Worm (Caenorhabditis elegans) whole organism, young adult: ENCODE data around the gene sec-6.
"Not testable (repeated sequence)": the region's sequence is repeated elsewhere in the genome, so short reads cannot be mapped to it uniquely, and the experiment has no call there.

ENCODE experiments used
- B0019.2 ChIP-seq: fragments of 200-800 bp; sonication (Bioruptor generic); conservative IDR thresholded peaks from 2 replicates; pipeline ENCODE4 v1.3.6; 2022; ENCODE audit warnings: missing genetic modification reagents, missing genetic modification characterization, missing compliant biosample characterization
- C06A6.2 ChIP-seq: fragments of 200-800 bp; sonication (Bioruptor generic); conservative IDR thresholded peaks from 2 replicates; pipeline ENCODE4 v1.3.6; 2022; ENCODE audit warnings: missing genetic modification characterization, missing compliant biosample characterization
- C17E4.6 ChIP-seq: fragments of 200-800 bp; sonication (Bioruptor generic); IDR thresholded peaks from 2 replicates; pipeline ENCODE4 v1.3.6; 2022; ENCODE audit warnings: missing genetic modification reagents, missing genetic modification characterization, missing compliant biosample characterization
- D2030.7 ChIP-seq: fragments of 200-800 bp; sonication (Bioruptor generic); IDR thresholded peaks from 2 replicates; pipeline ENCODE4 v1.3.6; 2022; ENCODE audit warnings: missing genetic modification reagents, missing genetic modification characterization, missing compliant biosample characterization
- F33H1.4 ChIP-seq: fragments of 200-800 bp; sonication (Bioruptor generic); IDR thresholded peaks from 2 replicates; pipeline ENCODE4 v1.3.6; 2022; ENCODE audit warnings: missing genetic modification reagents, missing genetic modification characterization, missing compliant biosample characterization
- K11D2.4 ChIP-seq: fragments of 200-800 bp; sonication (Bioruptor generic); IDR thresholded peaks from 2 replicates; pipeline ENCODE4 v1.3.6; 2022; ENCODE audit warnings: missing genetic modification reagents, missing genetic modification characterization, missing compliant biosample characterization
- Y53G8AR.9 ChIP-seq: fragments of 200-800 bp; sonication (Bioruptor generic); conservative IDR thresholded peaks from 2 replicates; pipeline ENCODE4 v1.3.6; 2022; ENCODE audit warnings: missing genetic modification reagents, missing genetic modification characterization, missing compliant biosample characterization
- Y56A3A.18 ChIP-seq: fragments of 200-800 bp; sonication (Bioruptor generic); IDR thresholded peaks from 2 replicates; pipeline ENCODE4 v1.3.6; 2022; ENCODE audit warnings: missing genetic modification reagents, missing genetic modification characterization, missing compliant biosample characterization
- Y67H2A.10 ChIP-seq: fragments of 200-800 bp; sonication (Bioruptor generic); conservative IDR thresholded peaks from 2 replicates; pipeline ENCODE4 v1.3.6; 2022; ENCODE audit warnings: missing genetic modification reagents, missing genetic modification characterization, missing compliant biosample characterization
- Y79H2A.3 ChIP-seq: fragments of 200-800 bp; sonication (Bioruptor generic); conservative IDR thresholded peaks from 2 replicates; pipeline ENCODE4 v1.3.6; 2022; ENCODE audit warnings: missing genetic modification reagents, missing genetic modification characterization, missing compliant biosample characterization
- Y95B8A.8 ChIP-seq: fragments of 200-800 bp; sonication (Bioruptor generic); IDR thresholded peaks from 2 replicates; pipeline ENCODE4 v1.3.6; 2022; ENCODE audit warnings: missing genetic modification reagents, missing genetic modification characterization, missing compliant biosample characterization
- aptf-3 ChIP-seq: fragments of 200-800 bp; sonication (Bioruptor generic); IDR thresholded peaks from 2 replicates; pipeline ENCODE4 v1.3.6; 2022; ENCODE audit warnings: missing genetic modification characterization, missing compliant biosample characterization
- attf-3 ChIP-seq: fragments of 200-800 bp; sonication (Bioruptor generic); conservative IDR thresholded peaks from 2 replicates; pipeline ENCODE4 v1.3.6; 2022; ENCODE audit warnings: missing genetic modification reagents, missing genetic modification characterization, missing compliant biosample characterization
- attf-5 ChIP-seq: fragments of 200-800 bp; sonication (Bioruptor generic); optimal IDR thresholded peaks from 2 replicates; lab custom pipeline; 2018; ENCODE audit warnings: mild to moderate bottlenecking, missing genetic modification characterization, missing compliant biosample characterization
- attf-6 ChIP-seq: fragments of 200-800 bp; sonication (Bioruptor generic); IDR thresholded peaks from 2 replicates; pipeline ENCODE4 v1.3.6; 2022; ENCODE audit warnings: missing genetic modification reagents, missing genetic modification characterization, missing compliant biosample characterization
- bed-2 ChIP-seq: fragments of 200-800 bp; sonication (Bioruptor generic); IDR thresholded peaks from 2 replicates; pipeline ENCODE4 v1.3.6; 2022; ENCODE audit warnings: missing genetic modification reagents, missing genetic modification characterization, missing compliant biosample characterization
- cebp-1 ChIP-seq, 2 experiments: fragments of 200-800 bp in 1 of 2; sonication (Bioruptor generic) in 1 of 2; sonication (generic microtip) in 1 of 2; IDR thresholded peaks in 1 of 2; optimal IDR thresholded peaks in 1 of 2; 2 replicates each; pipeline versions ENCODE4 v1.3.6 to Lab custom; 2017 to 2022; ENCODE audit warnings: missing compliant biosample characterization in 2 of 2, missing genetic modification characterization in 2 of 2, mild to moderate bottlenecking in 1 of 2, missing genetic modification reagents in 1 of 2, moderate library complexity in 1 of 2
- ceh-100 ChIP-seq: fragments of 200-800 bp; sonication (Bioruptor generic); IDR thresholded peaks from 2 replicates; pipeline ENCODE4 v1.3.6; 2022; ENCODE audit warnings: missing genetic modification reagents, missing genetic modification characterization, missing compliant biosample characterization
- dox-1 ChIP-seq: fragments of 200-800 bp; sonication (Bioruptor generic); IDR thresholded peaks from 2 replicates; pipeline ENCODE4 v1.3.6; 2022; ENCODE audit warnings: missing genetic modification reagents, missing genetic modification characterization, missing compliant biosample characterization
- dpl-1 ChIP-seq: fragments of 150-350 bp; optimal IDR thresholded peaks from 2 replicates; lab custom pipeline; 2014; ENCODE audit warnings: missing biosample characterization, missing genetic modification reagents, missing genetic modification characterization
- efl-1 ChIP-seq: fragments of 150-350 bp; optimal IDR thresholded peaks from 2 replicates; lab custom pipeline; 2014; ENCODE audit warnings: missing biosample characterization, missing genetic modification reagents, missing genetic modification characterization
- egl-18 ChIP-seq: fragments of 200-800 bp; sonication (Bioruptor generic); IDR thresholded peaks from 2 replicates; pipeline ENCODE4 v1.3.6; 2022; ENCODE audit warnings: missing genetic modification reagents, missing genetic modification characterization, missing compliant biosample characterization
- egl-44 ChIP-seq: fragments of 200-800 bp; sonication (Bioruptor generic); IDR thresholded peaks from 2 replicates; pipeline ENCODE4 v1.3.6; 2022; ENCODE audit warnings: missing genetic modification reagents, missing genetic modification characterization, missing compliant biosample characterization
- egrh-3 ChIP-seq: fragments of 200-800 bp; sonication (Bioruptor generic); IDR thresholded peaks from 2 replicates; pipeline ENCODE4 v1.3.6; 2022; ENCODE audit warnings: missing genetic modification reagents, missing genetic modification characterization, missing compliant biosample characterization
- hmg-1.2 ChIP-seq: fragments of 200-800 bp; sonication (Bioruptor generic); IDR thresholded peaks from 2 replicates; pipeline ENCODE4 v1.3.6; 2022; ENCODE audit warnings: missing genetic modification reagents, missing genetic modification characterization, missing compliant biosample characterization
- hmg-20 ChIP-seq: fragments of 200-800 bp; sonication (Bioruptor generic); IDR thresholded peaks from 2 replicates; pipeline ENCODE4 v1.3.6; 2022; ENCODE audit warnings: missing genetic modification reagents, missing genetic modification characterization, missing compliant biosample characterization
- hsf-1 ChIP-seq: fragments of 200-800 bp; sonication (Bioruptor generic); IDR thresholded peaks from 2 replicates; pipeline ENCODE4 v1.3.6; 2022; ENCODE audit warnings: missing genetic modification reagents, missing genetic modification characterization, missing compliant biosample characterization
- let-526 ChIP-seq: fragments of 200-800 bp; sonication (Bioruptor generic); IDR thresholded peaks from 2 replicates; pipeline ENCODE4 v1.3.6; 2022; ENCODE audit warnings: missing genetic modification reagents, missing genetic modification characterization, missing compliant biosample characterization
- lin-26 ChIP-seq: fragments of 200-800 bp; sonication (Bioruptor generic); IDR thresholded peaks from 2 replicates; pipeline ENCODE4 v1.3.6; 2022; ENCODE audit warnings: missing genetic modification reagents, missing genetic modification characterization, missing compliant biosample characterization
- lin-35 ChIP-seq, 3 experiments: fragments of 150-350 bp in 2 of 3; sonication (generic microtip) in 1 of 3; optimal IDR thresholded peaks; 2 replicates each; lab custom pipeline; 2014 to 2018; ENCODE audit warnings: missing biosample characterization in 3 of 3, missing genetic modification characterization in 3 of 3, missing genetic modification reagents in 3 of 3
- lin-40 ChIP-seq: sonication (generic microtip); optimal IDR thresholded peaks from 2 replicates; lab custom pipeline; 2016; ENCODE audit warnings: missing genetic modification characterization, mild to moderate bottlenecking, missing compliant biosample characterization, missing genotype, missing genetic modification reagents
- lin-54 ChIP-seq: fragments of 200-800 bp; sonication (Bioruptor generic); optimal IDR thresholded peaks from 2 replicates; lab custom pipeline; 2018; ENCODE audit warnings: mild to moderate bottlenecking, missing genetic modification characterization, missing compliant biosample characterization
- lir-1 ChIP-seq: fragments of 200-800 bp; sonication (Bioruptor generic); conservative IDR thresholded peaks from 2 replicates; pipeline ENCODE4 v1.3.6; 2022; ENCODE audit warnings: missing genetic modification reagents, missing genetic modification characterization, missing compliant biosample characterization
- lsl-1 ChIP-seq: fragments of 200-800 bp; sonication (Bioruptor generic); optimal IDR thresholded peaks from 2 replicates; lab custom pipeline; 2018; ENCODE audit warnings: mild to moderate bottlenecking, missing genetic modification characterization, moderate library complexity, missing compliant biosample characterization
- madf-3 ChIP-seq: fragments of 200-800 bp; sonication (Bioruptor generic); IDR thresholded peaks from 2 replicates; pipeline ENCODE4 v1.3.6; 2022; ENCODE audit warnings: missing genetic modification reagents, missing genetic modification characterization, missing compliant biosample characterization
- madf-6 ChIP-seq: fragments of 200-800 bp; sonication (Bioruptor generic); IDR thresholded peaks from 2 replicates; pipeline ENCODE4 v1.3.6; 2022; ENCODE audit warnings: missing genetic modification reagents, missing genetic modification characterization, missing compliant biosample characterization
- madf-8 ChIP-seq: fragments of 200-800 bp; sonication (Bioruptor generic); conservative IDR thresholded peaks from 2 replicates; pipeline ENCODE4 v1.3.6; 2022; ENCODE audit warnings: missing genetic modification reagents, missing genetic modification characterization, missing compliant biosample characterization
- mcd-1 ChIP-seq: fragments of 200-800 bp; sonication (Bioruptor generic); IDR thresholded peaks from 2 replicates; pipeline ENCODE4 v1.3.6; 2022; ENCODE audit warnings: missing genetic modification reagents, missing genetic modification characterization, missing compliant biosample characterization
- nhr-80 ChIP-seq: sonication (generic microtip); optimal IDR thresholded peaks from 2 replicates; lab custom pipeline; 2016; ENCODE audit warnings: missing genetic modification characterization, missing compliant biosample characterization
- pbrm-1 ChIP-seq: fragments of 200-800 bp; sonication (Bioruptor generic); IDR thresholded peaks from 2 replicates; pipeline ENCODE4 v1.3.6; 2022; ENCODE audit warnings: missing genetic modification reagents, missing genetic modification characterization, missing compliant biosample characterization
- rcor-1 ChIP-seq: fragments of 200-800 bp; sonication (Bioruptor generic); IDR thresholded peaks from 2 replicates; pipeline ENCODE4 v1.3.6; 2022; ENCODE audit warnings: missing genetic modification reagents, missing genetic modification characterization, missing compliant biosample characterization
- snpc-4 ChIP-seq, 5 experiments: fragments of 150-350 bp in 1 of 5; sonication (generic microtip) in 4 of 5; optimal IDR thresholded peaks; 2 replicates each; lab custom pipeline; 2014 to 2018; ENCODE audit warnings: missing genetic modification characterization in 5 of 5, missing biosample characterization in 3 of 5, antibody characterized with exemption in 2 of 5, mild to moderate bottlenecking in 2 of 5, missing compliant biosample characterization in 2 of 5, missing genotype in 2 of 5, moderate library complexity in 2 of 5, missing genetic modification reagents in 1 of 5
- tbp1 ChIP-seq: fragments of 200-800 bp; sonication (Bioruptor generic); optimal IDR thresholded peaks from 2 replicates; lab custom pipeline; 2018; ENCODE audit warnings: mild to moderate bottlenecking, missing genetic modification characterization, missing compliant biosample characterization
- ztf-18 ChIP-seq: sonication (generic microtip); optimal IDR thresholded peaks from 2 replicates; lab custom pipeline; 2016; ENCODE audit warnings: missing genotype, mild to moderate bottlenecking, missing genetic modification characterization, missing compliant biosample characterization
- ztf-25 ChIP-seq: fragments of 200-800 bp; sonication (Bioruptor generic); IDR thresholded peaks from 2 replicates; pipeline ENCODE4 v1.3.6; 2022; ENCODE audit warnings: missing genetic modification reagents, missing genetic modification characterization, missing compliant biosample characterization
- ztf-28 ChIP-seq: fragments of 200-800 bp; sonication (Bioruptor generic); IDR thresholded peaks from 2 replicates; pipeline ENCODE4 v1.3.6; 2022; ENCODE audit warnings: missing genetic modification reagents, missing genetic modification characterization, missing compliant biosample characterization

sec-6 gene

ce11 chrII:5346350-5346749 is 13.0 kb upstream of the sec-6 start:
- peak; percentile 77; the same call in 1 of the 2 replicates for TF ChIP-seq Y53G8AR.9 (GFP tag; lab: Robert Waterston, UW)
- peak; percentile 67; the same call in 1 of the 2 replicates for TF ChIP-seq bed-2 (GFP tag; lab: Robert Waterston, UW)
- TF ChIP-seq nhr-80 (tag; lab: Kevin White, UChicago) = peak; percentile 1
- peak; percentile 96 for TF ChIP-seq pbrm-1 (GFP tag; lab: Robert Waterston, UW)
- peak; percentile 57; the same call in 1 of the 2 replicates for TF ChIP-seq lir-1
- peak; percentile 72 for TF ChIP-seq attf-5 (GFP tag; lab: Kevin White, UChicago)
- TF ChIP-seq egl-18 = 0 out of 2 replicates have a peak, but pooled peaks have one; percentile 25
- peak; percentile 63 for TF ChIP-seq lsl-1 (GFP tag; lab: Kevin White, UChicago)
- TF ChIP-seq Y67H2A.10 (GFP tag; lab: Robert Waterston, UW) = peak; percentile 63; the same call in 1 of the 2 replicates
- TF ChIP-seq ztf-25 (GFP tag; lab: Robert Waterston, UW) = peak; percentile 75; the same call in 1 of the 2 replicates
- peak; percentile 73 for TF ChIP-seq egrh-3
- TF ChIP-seq aptf-3 (GFP tag; lab: Robert Waterston, UW) = 0 out of 2 replicates have a peak, but pooled peaks have one; percentile 14
- peak; percentile 66 for TF ChIP-seq hmg-20 (GFP tag; lab: Robert Waterston, UW)
- TF ChIP-seq attf-3 (GFP tag; lab: Robert Waterston, UW) = peak; percentile 74
- not testable (repeated sequence) for TF ChIP-seq snpc-4 (GFP tag; optimal IDR thresholded peaks at IDR 0.05; lab: Kevin White, UChicago)
- peak in 1 of 4 experiments; percentile 36 for TF ChIP-seq snpc-4 (tag; optimal IDR thresholded peaks at IDR 0.05; lab: Kevin White, UChicago)
- peak; percentile 99 for TF ChIP-seq mcd-1 (GFP tag; lab: Robert Waterston, UW)
- peak; percentile 94 for TF ChIP-seq ceh-100
- TF ChIP-seq attf-6 (GFP tag; lab: Robert Waterston, UW) = peak; percentile 57; the same call in 1 of the 2 replicates
- peak; percentile 100 for TF ChIP-seq C06A6.2
- TF ChIP-seq lin-40 = peak; percentile 37
- peak; percentile 89 for TF ChIP-seq lin-54 (GFP tag; lab: Kevin White, UChicago)
- peak; percentile 58 for TF ChIP-seq madf-8 (GFP tag; lab: Robert Waterston, UW)
- TF ChIP-seq tbp1 (GFP tag; lab: Kevin White, UChicago) = peak; percentile 16
- TF ChIP-seq dpl-1 (GFP tag; lab: Kevin White, UChicago) = peak; percentile 55
- TF ChIP-seq madf-3 (GFP tag; lab: Robert Waterston, UW) = 0 out of 2 replicates have a peak, but pooled peaks have one; percentile 70
- TF ChIP-seq rcor-1 (GFP tag; lab: Robert Waterston, UW) = peak; percentile 88
- TF ChIP-seq efl-1 (GFP tag; lab: Kevin White, UChicago) = peak; percentile 53
- peak; percentile 82 for TF ChIP-seq madf-6 (GFP tag; lab: Robert Waterston, UW)
- peak; percentile 83 for TF ChIP-seq cebp-1 (GFP tag; IDR thresholded peaks at IDR 0.05; lab: Robert Waterston, UW)
- peak; percentile 46 for TF ChIP-seq cebp-1 (tag; optimal IDR thresholded peaks at IDR 0.05; lab: Kevin White, UChicago)
- peak; percentile 92 for TF ChIP-seq ztf-28 (GFP tag; lab: Robert Waterston, UW)
- peak; percentile 69; the same call in 1 of the 2 replicates for TF ChIP-seq hsf-1 (GFP tag; lab: Robert Waterston, UW)
- peak; percentile 78 for TF ChIP-seq B0019.2 (GFP tag; lab: Robert Waterston, UW)
- peak; percentile 70 for TF ChIP-seq F33H1.4
- peak; percentile 91 for TF ChIP-seq Y56A3A.18 (GFP tag; lab: Robert Waterston, UW)
- peak; percentile 74; the same call in 1 of the 2 replicates for TF ChIP-seq Y79H2A.3
- peak; percentile 90 for TF ChIP-seq D2030.7 (GFP tag; lab: Robert Waterston, UW)
- peak; percentile 11 for TF ChIP-seq ztf-18
- TF ChIP-seq egl-44 = peak; percentile 74
- TF ChIP-seq let-526 = peak; percentile 89
- TF ChIP-seq Y95B8A.8 (GFP tag; lab: Robert Waterston, UW) = peak; percentile 91
- peak; percentile 85 for TF ChIP-seq C17E4.6 (GFP tag; lab: Robert Waterston, UW)
- TF ChIP-seq dox-1 (GFP tag; lab: Robert Waterston, UW) = peak; percentile 98
- peak; percentile 78 for TF ChIP-seq lin-26 (GFP tag; lab: Robert Waterston, UW)
- peak in 1 of 3 experiments; percentile 73 for TF ChIP-seq lin-35 (GFP tag; optimal IDR thresholded peaks at IDR 0.05; lab: Kevin White, UChicago)
- TF ChIP-seq hmg-1.2 (GFP tag; lab: Robert Waterston, UW) = peak; percentile 74
- TF ChIP-seq K11D2.4 (GFP tag; lab: Robert Waterston, UW) = peak; percentile 89
